Worm (Caenorhabditis elegans) whole organism, L1 larva: Measurements from ENCODE around the gene col-153.
A peak's percentile ranks its signal among the peaks of the same experiment; 100 is the strongest.

Experiments
- C04F5.9 ChIP-seq: sonication (generic microtip); optimal IDR thresholded peaks from 2 replicates; lab custom pipeline; 2016; ENCODE audit warnings: missing genetic modification characterization, missing compliant biosample characterization
- C16A3.4 ChIP-seq: fragments of 150-350 bp; optimal IDR thresholded peaks from 2 replicates; lab custom pipeline; 2014; ENCODE audit warnings: missing biosample characterization, missing genetic modification characterization
- C34B4.2 ChIP-seq: sonication (generic microtip); optimal IDR thresholded peaks from 2 replicates; lab custom pipeline; 2017; ENCODE audit warnings: mild to moderate bottlenecking, missing genetic modification characterization, missing compliant biosample characterization
- Y116A8C.19 ChIP-seq: sonication (generic microtip); optimal IDR thresholded peaks from 2 replicates; lab custom pipeline; 2016; ENCODE audit warnings: missing compliant biosample characterization, missing genetic modification characterization, borderline replicate concordance
- aha-1 ChIP-seq: fragments of 150-350 bp; optimal IDR thresholded peaks from 2 replicates; lab custom pipeline; 2014; ENCODE audit warnings: missing biosample characterization, missing genetic modification characterization
- aly-2 ChIP-seq: fragments of 150-350 bp; optimal IDR thresholded peaks from 2 replicates; lab custom pipeline; 2014; ENCODE audit warnings: missing biosample characterization, missing genetic modification characterization
- blmp-1 ChIP-seq: fragments of 150-350 bp; optimal IDR thresholded peaks from 2 replicates; lab custom pipeline; 2014; ENCODE audit warnings: missing biosample characterization, missing genetic modification characterization
- ceh-82 ChIP-seq, 3 experiments: fragments of 150-350 bp in 1 of 3; sonication (generic microtip) in 2 of 3; optimal IDR thresholded peaks; 2 replicates each; lab custom pipeline; 2014 to 2017; ENCODE audit warnings: missing biosample characterization in 3 of 3, missing genetic modification characterization in 3 of 3
- ceh-88 ChIP-seq: fragments of 200-800 bp; sonication (Bioruptor generic); IDR thresholded peaks from 2 replicates; pipeline ENCODE4 v1.3.6; 2022; ENCODE audit warnings: missing genetic modification characterization, missing compliant biosample characterization
- ceh-90 ChIP-seq: sonication (generic microtip); optimal IDR thresholded peaks from 2 replicates; lab custom pipeline; 2016; ENCODE audit warnings: missing genetic modification characterization, missing compliant biosample characterization
- ces-1 ChIP-seq: fragments of 150-350 bp; optimal IDR thresholded peaks from 2 replicates; lab custom pipeline; 2014; ENCODE audit warnings: missing biosample characterization, missing genetic modification reagents, missing genetic modification characterization
- dpl-1 ChIP-seq, 3 experiments: fragments of 150-350 bp in 2 of 3; sonication (generic microtip) in 1 of 3; optimal IDR thresholded peaks; 2 replicates each; lab custom pipeline; 2014 to 2017; ENCODE audit warnings: missing biosample characterization in 3 of 3, missing genetic modification characterization in 3 of 3, missing genetic modification reagents in 3 of 3
- dsc-1 ChIP-seq: sonication (generic microtip); optimal IDR thresholded peaks from 2 replicates; lab custom pipeline; 2016; ENCODE audit warnings: mild to moderate bottlenecking, missing genetic modification characterization, missing compliant biosample characterization
- efl-1 ChIP-seq, 4 experiments: fragments of 150-350 bp; optimal IDR thresholded peaks in 3 of 4; peaks in 1 of 4; 1 replicate in 1 of 4; 2 replicates in 3 of 4; lab custom pipeline; 2014; ENCODE audit warnings: missing biosample characterization in 2 of 4, missing genetic modification characterization in 2 of 4, missing genetic modification reagents in 2 of 4
- efl-3 ChIP-seq: fragments of 200-800 bp; sonication (Bioruptor generic); optimal IDR thresholded peaks from 2 replicates; lab custom pipeline; 2018; ENCODE audit warnings: mild to moderate bottlenecking, missing genetic modification characterization, missing compliant biosample characterization
- egl-13 ChIP-seq: sonication (generic microtip); optimal IDR thresholded peaks from 2 replicates; lab custom pipeline; 2016; ENCODE audit warnings: missing genotype, missing genetic modification reagents, missing genetic modification characterization, missing compliant biosample characterization
- egl-27 ChIP-seq, 2 experiments: fragments of 150-350 bp in 1 of 2; sonication (generic microtip); optimal IDR thresholded peaks; 3 replicates each; lab custom pipeline; 2017 to 2018; ENCODE audit warnings: missing biosample characterization in 2 of 2, missing genetic modification characterization in 2 of 2, missing genetic modification reagents in 2 of 2
- elt-2 ChIP-seq: sonication (generic microtip); optimal IDR thresholded peaks from 2 replicates; lab custom pipeline; 2016; ENCODE audit warnings: missing genetic modification characterization, mild to moderate bottlenecking, inconsistent platforms, missing compliant biosample characterization, missing genetic modification reagents
- fkh-8 ChIP-seq: sonication (generic microtip); optimal IDR thresholded peaks from 2 replicates; lab custom pipeline; 2016; ENCODE audit warnings: mild to moderate bottlenecking, missing genetic modification characterization, missing compliant biosample characterization
- grh-1 ChIP-seq: fragments of 200-800 bp; sonication (Bioruptor generic); IDR thresholded peaks from 2 replicates; pipeline ENCODE4 v1.3.6; 2022; ENCODE audit warnings: missing genetic modification reagents, missing genetic modification characterization, missing compliant biosample characterization
- hlh-17 ChIP-seq: fragments of 200-800 bp; sonication (Bioruptor generic); optimal IDR thresholded peaks from 2 replicates; lab custom pipeline; 2018; ENCODE audit warnings: missing genetic modification characterization, mild to moderate bottlenecking, missing compliant biosample characterization, moderate library complexity, borderline replicate concordance
- isw-1 ChIP-seq: fragments of 200-800 bp; sonication (Bioruptor generic); IDR thresholded peaks from 2 replicates; pipeline ENCODE4 v1.3.6; 2022; ENCODE audit warnings: missing genetic modification characterization, missing compliant biosample characterization
- jun-1 ChIP-seq: fragments of 150-350 bp; optimal IDR thresholded peaks from 2 replicates; lab custom pipeline; 2014; ENCODE audit warnings: missing biosample characterization, missing genetic modification reagents, missing genetic modification characterization
- lin-14 ChIP-seq: fragments of 200-800 bp; sonication (Bioruptor generic); optimal IDR thresholded peaks from 2 replicates; lab custom pipeline; 2018; ENCODE audit warnings: mild to moderate bottlenecking, missing genetic modification characterization, moderate library complexity, missing compliant biosample characterization
- lin-39 ChIP-seq: fragments of 150-350 bp; optimal IDR thresholded peaks from 2 replicates; lab custom pipeline; 2014; ENCODE audit warnings: missing biosample characterization, missing genetic modification reagents, missing genetic modification characterization
- lsy-2 ChIP-seq, 2 experiments: fragments of 150-350 bp; optimal IDR thresholded peaks; 2 replicates each; lab custom pipeline; 2014; ENCODE audit warnings: missing biosample characterization in 2 of 2, missing genetic modification characterization in 2 of 2
- mab-9 ChIP-seq: fragments of 200-800 bp; sonication (Bioruptor generic); IDR thresholded peaks from 2 replicates; pipeline ENCODE4 v1.3.6; 2022; ENCODE audit warnings: missing genetic modification reagents, missing genetic modification characterization, missing compliant biosample characterization
- mef-2 ChIP-seq: fragments of 150-350 bp; optimal IDR thresholded peaks from 2 replicates; lab custom pipeline; 2014; ENCODE audit warnings: missing biosample characterization, missing genetic modification characterization
- mep-1 ChIP-seq: fragments of 150-350 bp; optimal IDR thresholded peaks from 2 replicates; lab custom pipeline; 2014; ENCODE audit warnings: missing biosample characterization, missing genetic modification characterization
- nhr-12 ChIP-seq: sonication (generic microtip); optimal IDR thresholded peaks from 2 replicates; lab custom pipeline; 2017; ENCODE audit warnings: missing biosample characterization, missing genetic modification characterization
- nhr-20 ChIP-seq: sonication (generic microtip); optimal IDR thresholded peaks from 2 replicates; lab custom pipeline; 2016; ENCODE audit warnings: mild to moderate bottlenecking, missing genetic modification characterization, missing compliant biosample characterization
- nhr-47 ChIP-seq: sonication (generic microtip); optimal IDR thresholded peaks from 2 replicates; lab custom pipeline; 2016; ENCODE audit warnings: mild to moderate bottlenecking, missing genetic modification characterization, moderate library complexity, missing compliant biosample characterization
- nhr-71 ChIP-seq: sonication (generic microtip); optimal IDR thresholded peaks from 2 replicates; lab custom pipeline; 2016; ENCODE audit warnings: mild to moderate bottlenecking, missing genetic modification characterization, moderate library complexity, missing compliant biosample characterization
- nhr-77 ChIP-seq: fragments of 150-350 bp; optimal IDR thresholded peaks from 2 replicates; lab custom pipeline; 2014; ENCODE audit warnings: missing biosample characterization, missing genetic modification characterization
- nhr-84 ChIP-seq: sonication (generic microtip); optimal IDR thresholded peaks from 2 replicates; lab custom pipeline; 2017; ENCODE audit warnings: missing biosample characterization, missing genetic modification characterization
- pax-3 ChIP-seq: fragments of 200-800 bp; sonication (Bioruptor generic); optimal IDR thresholded peaks from 2 replicates; lab custom pipeline; 2018; ENCODE audit warnings: mild to moderate bottlenecking, missing genetic modification characterization, moderate library complexity, missing compliant biosample characterization
- pqm-1 ChIP-seq: sonication (generic microtip); optimal IDR thresholded peaks from 3 replicates; lab custom pipeline; 2017; ENCODE audit warnings: missing biosample characterization, missing genetic modification characterization
- rnt-1 ChIP-seq: sonication (generic microtip); optimal IDR thresholded peaks from 2 replicates; lab custom pipeline; 2016; ENCODE audit warnings: mild to moderate bottlenecking, missing genetic modification characterization, moderate library complexity, missing compliant biosample characterization
- skn-1 ChIP-seq: fragments of 150-350 bp; optimal IDR thresholded peaks from 2 replicates; lab custom pipeline; 2014; ENCODE audit warnings: missing biosample characterization, missing genetic modification characterization
- sox-4 ChIP-seq: sonication (generic microtip); optimal IDR thresholded peaks from 2 replicates; lab custom pipeline; 2016; ENCODE audit warnings: missing genetic modification characterization, missing compliant biosample characterization
- sptf-1 ChIP-seq: fragments of 150-350 bp; optimal IDR thresholded peaks from 2 replicates; lab custom pipeline; 2014; ENCODE audit warnings: missing biosample characterization, missing genetic modification characterization
- swsn-7 ChIP-seq: sonication (generic microtip); optimal IDR thresholded peaks from 2 replicates; lab custom pipeline; 2016; ENCODE audit warnings: missing genetic modification characterization, missing compliant biosample characterization
- tlp-1 ChIP-seq: fragments of 150-350 bp; optimal IDR thresholded peaks from 2 replicates; lab custom pipeline; 2014; ENCODE audit warnings: missing biosample characterization, missing genetic modification characterization
- unc-130 ChIP-seq: fragments of 150-350 bp; optimal IDR thresholded peaks from 2 replicates; lab custom pipeline; 2017; ENCODE audit warnings: missing biosample characterization, missing genetic modification characterization, inconsistent platforms
- unc-30 ChIP-seq: sonication (generic microtip); optimal IDR thresholded peaks from 2 replicates; lab custom pipeline; 2017; ENCODE audit warnings: missing biosample characterization, missing genetic modification characterization
- unc-62 ChIP-seq: fragments of 150-350 bp; optimal IDR thresholded peaks from 2 replicates; lab custom pipeline; 2014; ENCODE audit warnings: missing biosample characterization, missing genetic modification reagents, missing genetic modification characterization
- unc-86 ChIP-seq: sonication (generic microtip); optimal IDR thresholded peaks from 2 replicates; lab custom pipeline; 2016; ENCODE audit warnings: missing genetic modification characterization, missing compliant biosample characterization
- unc-98 ChIP-seq: fragments of 200-800 bp; sonication (Bioruptor generic); IDR thresholded peaks from 2 replicates; pipeline ENCODE4 v1.3.6; 2022; ENCODE audit warnings: missing genetic modification characterization, missing compliant biosample characterization
- vab-15 ChIP-seq: sonication (generic microtip); optimal IDR thresholded peaks from 2 replicates; lab custom pipeline; 2017; ENCODE audit warnings: missing genotype, mild to moderate bottlenecking, missing genetic modification characterization, missing compliant biosample characterization
- xbp-1 ChIP-seq: sonication (generic microtip); optimal IDR thresholded peaks from 2 replicates; lab custom pipeline; 2016; ENCODE audit warnings: missing genetic modification characterization, missing compliant biosample characterization
- zag-1 ChIP-seq: fragments of 150-350 bp; optimal IDR thresholded peaks from 2 replicates; lab custom pipeline; 2014; ENCODE audit warnings: missing biosample characterization, missing genetic modification characterization
- ztf-11 ChIP-seq, 2 experiments: sonication (generic microtip); optimal IDR thresholded peaks; 2 replicates each; lab custom pipeline; 2016 to 2017; ENCODE audit warnings: missing genetic modification characterization in 2 of 2, missing biosample characterization in 1 of 2, missing compliant biosample characterization in 1 of 2

col-153 gene

DNA sequence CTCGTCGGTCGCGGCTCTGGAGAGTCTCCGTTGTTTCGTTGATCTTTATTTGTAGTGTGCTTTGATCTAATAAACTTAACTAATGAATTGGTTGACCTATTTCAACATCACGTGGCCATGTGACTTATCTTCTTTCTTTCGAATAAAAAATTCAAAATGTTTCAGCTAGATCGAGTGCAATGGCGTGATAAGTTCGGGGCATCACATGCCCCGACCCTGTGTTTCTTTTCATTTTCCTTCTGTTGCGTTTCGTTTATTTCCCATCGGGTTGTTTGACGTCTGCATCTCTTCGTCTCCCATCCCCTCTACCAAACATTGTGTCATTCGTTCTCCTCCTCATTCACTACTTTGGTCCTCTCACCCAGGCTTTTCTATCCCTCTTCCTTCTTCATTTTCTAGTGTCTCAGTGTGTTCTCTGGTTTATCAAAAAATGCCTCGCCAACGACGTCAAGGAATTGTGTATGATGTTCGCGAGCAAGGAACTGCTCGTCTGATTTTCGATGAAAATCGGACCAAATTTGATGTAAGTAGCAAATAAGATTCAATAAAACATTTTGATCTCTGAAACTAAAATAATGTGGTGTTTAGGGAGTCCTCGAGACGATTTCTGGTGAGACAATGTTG lies 2.2 kb downstream of the col-153 start, which contains the start of gene F17C11.4 (continued):
- TF ChIP-seq xbp-1 (tag; lab: Kevin White, UChicago) (peak; percentile 74), sptf-1 (tag; lab: Kevin White, UChicago) (no peak), ceh-82 (tag; optimal IDR thresholded peaks at IDR 0.05; lab: Kevin White, UChicago) (peak; percentile 27 to 66 (median 35)), C04F5.9 (tag; lab: Kevin White, UChicago) (peak; percentile 25), zag-1 (tag; lab: Kevin White, UChicago) (no peak), lin-14 (peak; percentile 96), blmp-1 (peak; percentile 93), nhr-47 (tag; lab: Kevin White, UChicago) (peak; percentile 83), ceh-90 (tag; lab: Kevin White, UChicago) (no peak), C34B4.2 (tag; lab: Kevin White, UChicago) (no peak), unc-86 (tag; lab: Kevin White, UChicago) (peak; percentile 56), ceh-88 (GFP tag; lab: Robert Waterston, UW) (0 out of 2 replicates have a peak, but pooled peaks have one; percentile 17), Y116A8C.19 (no peak), efl-3 (GFP tag; lab: Kevin White, UChicago) (no peak), unc-62 (no peak), mab-9 (GFP tag; lab: Robert Waterston, UW) (peak; percentile 54; the same call in 1 of the 2 replicates), lin-39 (peak; percentile 81), nhr-12 (tag; lab: Kevin White, UChicago) (no peak), tlp-1 (tag; lab: Kevin White, UChicago) (no peak), mep-1 (tag; lab: Kevin White, UChicago) (peak; percentile 75), hlh-17 (GFP tag; lab: Kevin White, UChicago) (no peak), efl-1 (optimal IDR thresholded peaks at IDR 0.05; lab: Kevin White, UChicago) (peak; percentile 43 to 51), efl-1 (GFP tag; optimal IDR thresholded peaks at IDR 0.05 in 1 of 2; lab: Kevin White, UChicago) (peak; percentile 43 to 94), pqm-1 (no peak), dsc-1 (peak; percentile 67), C16A3.4 (tag; lab: Kevin White, UChicago) (peak; percentile 66), dpl-1 (GFP tag; optimal IDR thresholded peaks at IDR 0.05; lab: Kevin White, UChicago) (peak; percentile 48 to 63 (median 55)), nhr-20 (tag; lab: Kevin White, UChicago) (peak; percentile 97), mef-2 (tag; lab: Kevin White, UChicago) (peak; percentile 62), skn-1 (peak; percentile 35), rnt-1 (tag; lab: Kevin White, UChicago) (peak; percentile 77), sox-4 (tag; lab: Kevin White, UChicago) (no peak), lsy-2 (tag; optimal IDR thresholded peaks at IDR 0.05; lab: Kevin White, UChicago) (peak; percentile 80 to 81), aha-1 (tag; lab: Kevin White, UChicago) (no peak), fkh-8 (tag; lab: Kevin White, UChicago) (peak; percentile 71), unc-130 (peak; percentile 98), aly-2 (tag; lab: Kevin White, UChicago) (no peak), vab-15 (tag; lab: Kevin White, UChicago) (peak; percentile 98), ces-1 (GFP tag; lab: Kevin White, UChicago) (no peak), ztf-11 (tag; optimal IDR thresholded peaks at IDR 0.05; lab: Kevin White, UChicago) (no peak), grh-1 (GFP tag; lab: Robert Waterston, UW) (no peak), isw-1 (GFP tag; lab: Robert Waterston, UW) (peak; percentile 12; the same call in 1 of the 2 replicates), nhr-84 (no peak), egl-13 (peak; percentile 61), elt-2 (tag; lab: Kevin White, UChicago) (peak; percentile 75), nhr-77 (tag; lab: Kevin White, UChicago) (peak; percentile 2), pax-3 (tag; lab: Kevin White, UChicago) (no peak), swsn-7 (peak; percentile 77), nhr-71 (tag; lab: Kevin White, UChicago) (peak; percentile 99), unc-98 (GFP tag; lab: Robert Waterston, UW) (peak; percentile 57; the same call in 1 of the 2 replicates), jun-1 (tag; lab: Kevin White, UChicago) (peak; percentile 64), unc-30 (no peak), egl-27 (tag; optimal IDR thresholded peaks at IDR 0.05; lab: Kevin White, UChicago) (peak; percentile 59 to 60)
